Worm (Caenorhabditis elegans): ENCODE results near the gene srz-5.

DNA sequence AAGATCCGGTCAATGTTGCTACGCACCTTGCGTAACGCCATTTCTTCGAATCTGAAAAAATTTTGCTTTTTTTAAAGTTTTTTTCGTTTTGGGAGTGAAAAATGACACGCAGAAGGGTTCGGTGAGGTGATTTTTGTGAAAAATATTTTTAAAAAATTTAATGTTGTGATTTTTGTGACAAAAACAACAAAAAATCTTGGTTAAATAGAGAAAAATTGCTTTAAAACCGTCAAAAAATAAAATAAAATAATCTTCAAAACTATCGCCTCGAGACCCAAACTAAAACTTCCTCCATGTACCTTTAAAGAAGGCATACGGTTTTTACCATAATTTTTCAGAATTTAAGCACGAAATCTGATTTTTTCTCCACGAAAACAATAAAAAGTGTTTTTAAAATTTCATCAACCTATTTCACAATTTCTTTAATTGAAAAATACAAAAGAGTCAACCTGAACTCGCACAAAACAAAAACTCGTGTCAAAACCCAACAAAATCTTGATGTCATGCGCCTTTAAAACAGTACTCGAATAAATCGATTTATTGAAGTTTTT is 31.9 kb upstream of the srz-5 start, which contains the start of gene apd-3:
- no peak for TF ChIP-seq fos-1 (tag; optimal IDR thresholded peaks at IDR 0.05)
- no peak for TF ChIP-seq blmp-1 (tag; optimal IDR thresholded peaks at IDR 0.05)
- no peak for TF ChIP-seq sox-4 (tag; optimal IDR thresholded peaks at IDR 0.05)
- no peak for TF ChIP-seq elt-2 (tag; optimal IDR thresholded peaks at IDR 0.05)
- TF ChIP-seq zag-1 (tag; optimal IDR thresholded peaks at IDR 0.05) = no peak
